Fruit fly (Drosophila melanogaster) whole organism, embryonic: ENCODE data around the gene pHCl-1.

Experiments used
- CG10209 ChIP-seq: fragments of 200-800 bp; sonication (Bioruptor generic); optimal IDR thresholded peaks from 3 replicates; lab custom pipeline; 2017; ENCODE audit warnings: missing biosample characterization, mild to moderate bottlenecking, missing genetic modification characterization, missing genetic modification reagents
- CG10462 ChIP-seq: fragments of 200-800 bp; sonication (Bioruptor generic); optimal IDR thresholded peaks from 2 replicates; lab custom pipeline; 2016; ENCODE audit warnings: missing biosample characterization, missing genetic modification characterization
- CG11504 ChIP-seq: fragments of 200-800 bp; sonication (Bioruptor generic); optimal IDR thresholded peaks from 3 replicates; lab custom pipeline; 2019; ENCODE audit warnings: missing biosample characterization, mild to moderate bottlenecking, missing genetic modification characterization, moderate library complexity
- CG11560 ChIP-seq: fragments of 200-800 bp; sonication (Bioruptor generic); IDR thresholded peaks from 3 replicates; pipeline ENCODE4 v1.3.6; 2022; ENCODE audit warnings: missing biosample characterization, missing genetic modification characterization
- CG11696 ChIP-seq: fragments of 200-800 bp; sonication (Bioruptor generic); IDR thresholded peaks from 2 replicates; pipeline ENCODE4 v1.3.6; 2022; ENCODE audit warnings: missing biosample characterization, missing genetic modification characterization
- CG12219 ChIP-seq: fragments of 200-800 bp; sonication (Bioruptor generic); optimal IDR thresholded peaks from 3 replicates; lab custom pipeline; 2018; ENCODE audit warnings: missing biosample characterization, mild to moderate bottlenecking, missing genetic modification characterization
- CG12391 ChIP-seq: fragments of 200-800 bp; sonication (Bioruptor generic); optimal IDR thresholded peaks from 3 replicates; lab custom pipeline; 2018; ENCODE audit warnings: missing biosample characterization, mild to moderate bottlenecking, missing genetic modification characterization, moderate library complexity
- CG14710 ChIP-seq: fragments of 200-800 bp; sonication (Bioruptor generic); optimal IDR thresholded peaks from 3 replicates; lab custom pipeline; 2019; ENCODE audit warnings: missing biosample characterization, mild to moderate bottlenecking, missing genetic modification characterization, moderate library complexity
- CG15601 ChIP-seq: fragments of 200-800 bp; sonication (Bioruptor generic); optimal IDR thresholded peaks from 3 replicates; lab custom pipeline; 2019; ENCODE audit warnings: missing biosample characterization, mild to moderate bottlenecking, missing genetic modification characterization, moderate library complexity
- CG17186 ChIP-seq: fragments of 200-800 bp; sonication (Bioruptor generic); optimal IDR thresholded peaks from 3 replicates; lab custom pipeline; 2017; ENCODE audit warnings: missing biosample characterization, missing genetic modification reagents, missing genetic modification characterization
- CG17361 ChIP-seq: fragments of 200-800 bp; sonication (Bioruptor generic); IDR thresholded peaks from 3 replicates; pipeline ENCODE4 v1.3.6; 2022; ENCODE audit warnings: missing biosample characterization, missing genetic modification characterization
- CG17568 ChIP-seq: fragments of 200-800 bp; sonication (Bioruptor generic); optimal IDR thresholded peaks from 2 replicates; lab custom pipeline; 2018; ENCODE audit warnings: missing biosample characterization, mild to moderate bottlenecking, missing genetic modification characterization, moderate library complexity
- CG17829 ChIP-seq: fragments of 200-800 bp; optimal IDR thresholded peaks from 2 replicates; lab custom pipeline; 2019; ENCODE audit warnings: missing biosample characterization, mild to moderate bottlenecking, missing genetic modification characterization, moderate library complexity
- CG2116 ChIP-seq: fragments of 200-800 bp; sonication (Bioruptor generic); optimal IDR thresholded peaks from 3 replicates; lab custom pipeline; 2018; ENCODE audit warnings: missing biosample characterization, mild to moderate bottlenecking, missing genetic modification characterization
- CG2120 ChIP-seq: fragments of 200-800 bp; sonication (Bioruptor generic); optimal IDR thresholded peaks from 3 replicates; lab custom pipeline; 2016; ENCODE audit warnings: missing biosample characterization, missing genetic modification characterization
- CG2712 ChIP-seq: fragments of 200-800 bp; optimal IDR thresholded peaks from 3 replicates; lab custom pipeline; 2019; ENCODE audit warnings: missing biosample characterization, mild to moderate bottlenecking, missing genetic modification characterization, moderate library complexity
- CG43689 ChIP-seq: fragments of 200-800 bp; sonication (Bioruptor generic); IDR thresholded peaks from 2 replicates; pipeline ENCODE4 v1.3.6; 2022; ENCODE audit warnings: missing biosample characterization, missing genetic modification characterization
- CG7963 ChIP-seq: fragments of 200-800 bp; sonication (Bioruptor generic); IDR thresholded peaks from 3 replicates; pipeline ENCODE4 v1.3.6; 2022; ENCODE audit warnings: missing biosample characterization, missing genetic modification characterization; ENCODE audit not compliant: partially characterized antibody
- CG8359 ChIP-seq: fragments of 200-800 bp; sonication (Bioruptor generic); optimal IDR thresholded peaks from 2 replicates; lab custom pipeline; 2017; ENCODE audit warnings: missing biosample characterization, mild to moderate bottlenecking, missing genetic modification characterization, borderline replicate concordance
- CG8478 ChIP-seq: fragments of >200 bp; optimal IDR thresholded peaks from 2 replicates; lab custom pipeline; 2018
- CG8924 ChIP-seq: fragments of 200-800 bp; optimal IDR thresholded peaks from 3 replicates; lab custom pipeline; 2019; ENCODE audit warnings: missing biosample characterization, mild to moderate bottlenecking, missing genetic modification characterization, moderate library complexity
- CG9437 ChIP-seq: fragments of 200-800 bp; sonication (Bioruptor generic); optimal IDR thresholded peaks from 2 replicates; lab custom pipeline; 2018; ENCODE audit warnings: missing biosample characterization, mild to moderate bottlenecking, missing genetic modification characterization
- CTCF ChIP-seq: fragments of 200-800 bp; sonication (Bioruptor generic); optimal IDR thresholded peaks from 2 replicates; lab custom pipeline; 2017; ENCODE audit warnings: missing biosample characterization, mild to moderate bottlenecking, missing genetic modification characterization, moderate library complexity
- Dp ChIP-seq: fragments of 200-800 bp; sonication (Bioruptor generic); optimal IDR thresholded peaks from 2 replicates; lab custom pipeline; 2018; ENCODE audit warnings: missing biosample characterization, mild to moderate bottlenecking, missing genetic modification characterization, moderate library complexity
- ERR ChIP-seq: fragments of 200-800 bp; sonication (Bioruptor generic); optimal IDR thresholded peaks from 2 replicates; lab custom pipeline; 2016; ENCODE audit warnings: missing biosample characterization, missing genetic modification characterization
- Sry-δ ChIP-seq: fragments of 200-800 bp; sonication (Bioruptor generic); optimal IDR thresholded peaks from 2 replicates; lab custom pipeline; 2016; ENCODE audit warnings: missing biosample characterization, missing genetic modification characterization
- YL-1 ChIP-seq: fragments of 200-800 bp; sonication (Bioruptor generic); optimal IDR thresholded peaks from 3 replicates; lab custom pipeline; 2017; ENCODE audit warnings: missing biosample characterization, mild to moderate bottlenecking, missing genetic modification characterization
- al ChIP-seq: fragments of 200-800 bp; sonication (Bioruptor generic); IDR thresholded peaks from 2 replicates; pipeline ENCODE4 v1.3.6; 2022; ENCODE audit warnings: missing biosample characterization, missing genetic modification characterization
- amos ChIP-seq: fragments of 200-800 bp; sonication (Bioruptor generic); IDR thresholded peaks from 2 replicates; pipeline ENCODE4 v1.3.6; 2022; ENCODE audit warnings: missing biosample characterization, missing genetic modification characterization; ENCODE audit not compliant: partially characterized antibody
- bbx ChIP-seq: fragments of 200-800 bp; sonication (Bioruptor generic); IDR thresholded peaks from 2 replicates; pipeline ENCODE4 v1.3.6; 2022; ENCODE audit warnings: missing biosample characterization, missing genetic modification characterization; ENCODE audit not compliant: partially characterized antibody
- bcd ChIP-seq: fragments of 200-800 bp; sonication (Bioruptor generic); optimal IDR thresholded peaks from 2 replicates; lab custom pipeline; 2017; ENCODE audit warnings: missing biosample characterization, mild to moderate bottlenecking, missing genetic modification characterization
- crp ChIP-seq, 2 experiments: fragments of 200-800 bp; sonication (Bioruptor generic); optimal IDR thresholded peaks; 2 replicates in 1 of 2; 3 replicates in 1 of 2; lab custom pipeline; 2017; ENCODE audit warnings: missing biosample characterization in 2 of 2, missing genetic modification characterization in 2 of 2, mild to moderate bottlenecking in 1 of 2, moderate library complexity in 1 of 2
- exex ChIP-seq: fragments of 200-800 bp; sonication (Bioruptor generic); optimal IDR thresholded peaks from 4 replicates; lab custom pipeline; 2018; ENCODE audit warnings: missing biosample characterization, mild to moderate bottlenecking, missing genetic modification characterization, moderate library complexity
- kah ChIP-seq: fragments of 200-800 bp; sonication (Bioruptor generic); optimal IDR thresholded peaks from 2 replicates; lab custom pipeline; 2018; ENCODE audit warnings: missing biosample characterization, mild to moderate bottlenecking, missing genetic modification characterization
- knrl ChIP-seq: fragments of 200-800 bp; sonication (Bioruptor generic); IDR thresholded peaks from 3 replicates; pipeline ENCODE4 v1.3.6; 2022; ENCODE audit warnings: missing biosample characterization, missing genetic modification characterization; ENCODE audit not compliant: partially characterized antibody
- lab ChIP-seq: fragments of 200-800 bp; sonication (Bioruptor generic); optimal IDR thresholded peaks from 3 replicates; lab custom pipeline; 2017; ENCODE audit warnings: missing biosample characterization, missing genetic modification characterization, mild to moderate bottlenecking, moderate library complexity, missing genetic modification reagents
- mld ChIP-seq: fragments of 200-800 bp; sonication (Bioruptor generic); IDR thresholded peaks from 3 replicates; pipeline ENCODE4 v1.3.6; 2022; ENCODE audit warnings: missing biosample characterization, missing genetic modification characterization; ENCODE audit not compliant: partially characterized antibody
- nmo ChIP-seq: fragments of 200-800 bp; sonication (Bioruptor generic); optimal IDR thresholded peaks from 2 replicates; lab custom pipeline; 2018; ENCODE audit warnings: missing biosample characterization, mild to moderate bottlenecking, missing genetic modification characterization, moderate library complexity
- odd ChIP-seq: fragments of 200-800 bp; sonication (Bioruptor generic); optimal IDR thresholded peaks from 2 replicates; lab custom pipeline; 2017; ENCODE audit warnings: missing biosample characterization, mild to moderate bottlenecking, missing genetic modification characterization
- ro ChIP-seq: fragments of 200-800 bp; sonication (Bioruptor generic); IDR thresholded peaks from 2 replicates; pipeline ENCODE4 v1.3.6; 2022; ENCODE audit warnings: missing biosample characterization, missing genetic modification characterization
- run ChIP-seq: fragments of 200-800 bp; sonication (Bioruptor generic); optimal IDR thresholded peaks from 3 replicates; lab custom pipeline; 2018; ENCODE audit warnings: missing biosample characterization, mild to moderate bottlenecking, missing genetic modification characterization
- seq ChIP-seq: fragments of 200-800 bp; sonication (Bioruptor generic); IDR thresholded peaks from 2 replicates; pipeline ENCODE4 v1.3.6; 2022; ENCODE audit warnings: missing biosample characterization, missing genetic modification characterization
- slbo ChIP-seq: fragments of 200-800 bp; sonication (Bioruptor generic); IDR thresholded peaks from 2 replicates; pipeline ENCODE4 v1.3.6; 2022; ENCODE audit warnings: missing biosample characterization, missing genetic modification characterization
- stwl ChIP-seq: fragments of 200-800 bp; sonication (Bioruptor generic); optimal IDR thresholded peaks from 3 replicates; lab custom pipeline; 2018; ENCODE audit warnings: missing biosample characterization, mild to moderate bottlenecking, missing genetic modification characterization, moderate library complexity
- tap ChIP-seq: fragments of 200-800 bp; optimal IDR thresholded peaks from 3 replicates; lab custom pipeline; 2019; ENCODE audit warnings: missing biosample characterization, mild to moderate bottlenecking, missing genetic modification characterization, moderate library complexity
- trh ChIP-seq: fragments of 200-800 bp; sonication (Bioruptor generic); optimal IDR thresholded peaks from 2 replicates; lab custom pipeline; 2016; ENCODE audit warnings: missing biosample characterization, missing genetic modification characterization
- unc-4 ChIP-seq: fragments of 200-800 bp; sonication (Bioruptor generic); IDR thresholded peaks from 2 replicates; pipeline ENCODE4 v1.3.6; 2022; ENCODE audit warnings: missing biosample characterization, missing genetic modification characterization; ENCODE audit not compliant: partially characterized antibody
- vfl ChIP-seq: fragments of 200-800 bp; sonication (Bioruptor generic); optimal IDR thresholded peaks from 2 replicates; lab custom pipeline; 2016; ENCODE audit warnings: missing biosample characterization, missing genetic modification characterization
- wek ChIP-seq: fragments of 200-800 bp; sonication (Bioruptor generic); optimal IDR thresholded peaks from 3 replicates; lab custom pipeline; 2018; ENCODE audit warnings: missing biosample characterization, mild to moderate bottlenecking, missing genetic modification characterization, moderate library complexity

The pHCl-1 gene

DNA sequence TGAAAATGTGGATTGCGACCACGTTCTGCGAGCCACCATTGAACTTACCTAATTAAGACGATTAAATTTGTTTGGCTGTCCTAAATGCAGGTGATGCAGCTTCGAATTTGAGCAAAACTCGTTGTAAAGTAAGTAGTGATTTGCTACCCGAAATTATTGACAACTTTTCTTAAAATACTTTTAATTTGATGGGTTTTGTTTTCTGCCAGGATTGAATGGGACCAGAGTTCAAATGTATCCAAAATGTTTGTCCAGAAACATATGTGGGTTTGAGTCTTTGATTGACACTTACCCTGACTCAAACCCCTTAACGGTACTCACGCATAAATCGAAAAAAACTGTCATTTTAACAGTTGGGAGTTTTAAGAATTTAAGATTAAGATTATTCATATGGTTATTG, 61.6 kb downstream of the pHCl-1 start, which contains the start of gene CG15715 (continued):
- TF ChIP-seq CG17186 (GFP tag; lab: Kevin White, UChicago) = peak; percentile 5
- TF ChIP-seq CTCF = peak; percentile 47
- peak; percentile 57 for TF ChIP-seq nmo (GFP tag; lab: Kevin White, UChicago)
- TF ChIP-seq CG9437 (GFP tag; lab: Kevin White, UChicago) = peak; percentile 80
- TF ChIP-seq slbo (GFP tag; lab: Robert Waterston, UW) = no peak; the same call in 1 of the 2 replicates
- no peak for TF ChIP-seq CG17568 (GFP tag; lab: Kevin White, UChicago)
- TF ChIP-seq CG10462 (GFP tag; lab: Kevin White, UChicago) = no peak
- peak in 1 of 2 experiments; percentile 82 for TF ChIP-seq crp (GFP tag; optimal IDR thresholded peaks at IDR 0.05; lab: Kevin White, UChicago)
- TF ChIP-seq CG8924 (tag; lab: Kevin White, UChicago) = peak; percentile 9
- TF ChIP-seq wek (GFP tag; lab: Kevin White, UChicago) = peak; percentile 88
- no peak for TF ChIP-seq CG11696
- TF ChIP-seq CG12391 (tag; lab: Kevin White, UChicago) = peak; percentile 41
- peak; percentile 66 for TF ChIP-seq CG14710 (tag; lab: Kevin White, UChicago)
- TF ChIP-seq CG17829 (tag; lab: Kevin White, UChicago) = peak; percentile 50
- no peak for TF ChIP-seq CG12219 (GFP tag; lab: Kevin White, UChicago)
- TF ChIP-seq CG2116 (GFP tag; lab: Kevin White, UChicago) = peak; percentile 49
- TF ChIP-seq CG11504 (tag; lab: Kevin White, UChicago) = peak; percentile 63
- no peak for TF ChIP-seq CG8359 (GFP tag; lab: Kevin White, UChicago)
- peak; percentile 48 for TF ChIP-seq YL-1 (GFP tag; lab: Kevin White, UChicago)
- peak; percentile 19 for TF ChIP-seq bcd (GFP tag; lab: Kevin White, UChicago)
- peak; percentile 56; the same call in 2 of the 3 replicates for TF ChIP-seq knrl
- TF ChIP-seq stwl (tag; lab: Kevin White, UChicago) = peak; percentile 94
- TF ChIP-seq CG10209 = no peak
- peak; percentile 32; the same call in 1 of the 3 replicates for TF ChIP-seq CG17361 (GFP tag; lab: Robert Waterston, UW)
- TF ChIP-seq CG15601 (tag; lab: Kevin White, UChicago) = peak; percentile 30
- peak; percentile 25 for TF ChIP-seq exex (tag; lab: Kevin White, UChicago)
- peak; percentile 23 for TF ChIP-seq CG2120 (GFP tag; lab: Kevin White, UChicago)
- peak; percentile 42; the same call in 1 of the 2 replicates for TF ChIP-seq bbx (GFP tag; lab: Robert Waterston, UW)
- TF ChIP-seq ERR (GFP tag; lab: Kevin White, UChicago) = no peak
- no peak for TF ChIP-seq run (tag; lab: Kevin White, UChicago)
- TF ChIP-seq odd (GFP tag; lab: Kevin White, UChicago) = no peak
- peak; percentile 46 for TF ChIP-seq Dp (GFP tag; lab: Kevin White, UChicago)
- TF ChIP-seq trh (GFP tag; lab: Kevin White, UChicago) = no peak

dm6 chr3L:15834877-15835555, 63.8 kb downstream of the pHCl-1 start, which contains the start of gene CG18081:
TSS of gene CG18081 (minus strand) at chr3L:15835388.
- peak; percentile 24 for TF ChIP-seq CG2712 (tag; lab: Kevin White, UChicago)
- TF ChIP-seq ro (GFP tag; lab: Robert Waterston, UW) = no peak
- TF ChIP-seq CG7963 = no peak
- no peak for TF ChIP-seq seq
- no peak for TF ChIP-seq amos
- TF ChIP-seq mld (GFP tag; lab: Robert Waterston, UW) = no peak
- TF ChIP-seq Sry-δ = peak; percentile 20
- TF ChIP-seq CG11560 (tag; lab: Robert Waterston, UW) = no peak
- TF ChIP-seq al = no peak
- no peak for TF ChIP-seq CG43689 (GFP tag; lab: Robert Waterston, UW)
- no peak for TF ChIP-seq tap (tag; lab: Kevin White, UChicago)
- TF ChIP-seq lab = no peak
- TF ChIP-seq vfl (GFP tag; lab: Kevin White, UChicago) = no peak
- TF ChIP-seq bcd (GFP tag; lab: Kevin White, UChicago) = no peak
- TF ChIP-seq CG8478 (lab: Kevin White, UChicago) = no peak
- TF ChIP-seq kah (GFP tag; lab: Kevin White, UChicago) = no peak
- TF ChIP-seq unc-4 (GFP tag; lab: Robert Waterston, UW) = no peak
- peak; percentile 20 for TF ChIP-seq CG17829 (tag; lab: Kevin White, UChicago)
